Fruit fly (Drosophila melanogaster) whole organism, embryonic: Measurements from ENCODE around the gene Adsl.
A peak's percentile ranks its signal among the peaks of the same experiment; 100 is the strongest.

Experiments used
- B-H2 ChIP-seq: fragments of 200-800 bp; sonication (Bioruptor generic); optimal IDR thresholded peaks from 2 replicates; lab custom pipeline; 2018; ENCODE audit warnings: missing biosample characterization, mild to moderate bottlenecking, missing genetic modification characterization
- BtbVII ChIP-seq: fragments of 200-800 bp; sonication (Bioruptor generic); optimal IDR thresholded peaks from 3 replicates; lab custom pipeline; 2017; ENCODE audit warnings: missing biosample characterization, mild to moderate bottlenecking, missing genetic modification characterization
- CG10543 ChIP-seq: fragments of 200-800 bp; sonication (Bioruptor generic); optimal IDR thresholded peaks from 3 replicates; lab custom pipeline; 2017; ENCODE audit warnings: missing biosample characterization, mild to moderate bottlenecking, missing genetic modification characterization, moderate library complexity
- CG1233 ChIP-seq: fragments of 200-800 bp; sonication (Bioruptor generic); optimal IDR thresholded peaks from 4 replicates; lab custom pipeline; 2018; ENCODE audit warnings: missing biosample characterization, mild to moderate bottlenecking, missing genetic modification characterization
- CG12744 ChIP-seq: fragments of 200-800 bp; sonication (Bioruptor generic); optimal IDR thresholded peaks from 2 replicates; lab custom pipeline; 2016; ENCODE audit warnings: missing biosample characterization, missing genetic modification characterization
- CG13424 ChIP-seq: fragments of 200-800 bp; sonication (Bioruptor generic); optimal IDR thresholded peaks from 2 replicates; lab custom pipeline; 2019; ENCODE audit warnings: missing biosample characterization, mild to moderate bottlenecking, missing genetic modification characterization, moderate library complexity
- CG14965 ChIP-seq: fragments of 200-800 bp; sonication (Bioruptor generic); optimal IDR thresholded peaks from 2 replicates; lab custom pipeline; 2016; ENCODE audit warnings: missing biosample characterization, missing genetic modification characterization, borderline replicate concordance
- CG15073 ChIP-seq: fragments of 200-800 bp; sonication (Bioruptor generic); optimal IDR thresholded peaks from 2 replicates; lab custom pipeline; 2016; ENCODE audit warnings: missing biosample characterization, missing genetic modification characterization
- CG15479 ChIP-seq: fragments of 200-800 bp; sonication (Bioruptor generic); optimal IDR thresholded peaks from 3 replicates; lab custom pipeline; 2019; ENCODE audit warnings: missing biosample characterization, mild to moderate bottlenecking, missing genetic modification characterization, moderate library complexity
- CG15514 ChIP-seq: fragments of 200-800 bp; sonication (Bioruptor generic); optimal IDR thresholded peaks from 3 replicates; lab custom pipeline; 2017; ENCODE audit warnings: missing biosample characterization, missing genetic modification characterization, mild to moderate bottlenecking, moderate library complexity, missing genetic modification reagents
- CG2712 ChIP-seq: fragments of 200-800 bp; optimal IDR thresholded peaks from 3 replicates; lab custom pipeline; 2019; ENCODE audit warnings: missing biosample characterization, mild to moderate bottlenecking, missing genetic modification characterization, moderate library complexity
- CG3281 ChIP-seq: fragments of 200-800 bp; sonication (Bioruptor generic); optimal IDR thresholded peaks from 3 replicates; lab custom pipeline; 2017; ENCODE audit warnings: missing biosample characterization, mild to moderate bottlenecking, missing genetic modification characterization
- CG34376 ChIP-seq: fragments of 200-800 bp; sonication (Bioruptor generic); optimal IDR thresholded peaks from 2 replicates; lab custom pipeline; 2018; ENCODE audit warnings: missing biosample characterization, mild to moderate bottlenecking, missing genetic modification characterization
- CG4282 ChIP-seq: fragments of 200-800 bp; sonication (Bioruptor generic); optimal IDR thresholded peaks from 2 replicates; lab custom pipeline; 2016; ENCODE audit warnings: missing biosample characterization, missing genetic modification characterization
- CG4854 ChIP-seq: fragments of 200-800 bp; sonication (Bioruptor generic); optimal IDR thresholded peaks from 2 replicates; lab custom pipeline; 2016; ENCODE audit warnings: missing biosample characterization, missing genetic modification characterization, inconsistent platforms
- CG7963 ChIP-seq: fragments of 200-800 bp; sonication (Bioruptor generic); IDR thresholded peaks from 3 replicates; pipeline ENCODE4 v1.3.6; 2022; ENCODE audit warnings: missing biosample characterization, missing genetic modification characterization; ENCODE audit not compliant: partially characterized antibody
- CTCF ChIP-seq: fragments of 200-800 bp; sonication (Bioruptor generic); optimal IDR thresholded peaks from 2 replicates; lab custom pipeline; 2017; ENCODE audit warnings: missing biosample characterization, mild to moderate bottlenecking, missing genetic modification characterization, moderate library complexity
- Dbx ChIP-seq: fragments of 200-800 bp; sonication (Bioruptor generic); IDR thresholded peaks from 3 replicates; pipeline ENCODE4 v1.3.6; 2022; ENCODE audit warnings: missing biosample characterization, missing genetic modification characterization
- Doc2 ChIP-seq: fragments of 200-800 bp; sonication (Bioruptor generic); IDR thresholded peaks from 2 replicates; pipeline ENCODE4 v1.3.6; 2022; ENCODE audit warnings: missing biosample characterization, missing genetic modification characterization
- Dref ChIP-seq: fragments of 200-800 bp; sonication (Bioruptor generic); IDR thresholded peaks from 2 replicates; pipeline ENCODE4 v1.3.6; 2022; ENCODE audit warnings: missing biosample characterization, missing genetic modification characterization
- Elba2 ChIP-seq: fragments of 200-800 bp; sonication (Bioruptor generic); optimal IDR thresholded peaks from 3 replicates; lab custom pipeline; 2016; ENCODE audit warnings: missing biosample characterization, missing genetic modification characterization
- GATAe ChIP-seq: fragments of 200-800 bp; sonication (Bioruptor generic); conservative IDR thresholded peaks from 2 replicates; pipeline ENCODE4 v1.3.6; 2022; ENCODE audit warnings: missing biosample characterization, missing genetic modification characterization
- H15 ChIP-seq: fragments of 200-800 bp; sonication (Bioruptor generic); IDR thresholded peaks from 3 replicates; pipeline ENCODE4 v1.3.6; 2022; ENCODE audit warnings: missing biosample characterization, missing genetic modification characterization
- HmgZ ChIP-seq: fragments of 200-800 bp; sonication (Bioruptor generic); optimal IDR thresholded peaks from 2 replicates; lab custom pipeline; 2018; ENCODE audit warnings: missing biosample characterization, mild to moderate bottlenecking, missing genetic modification characterization
- Hr78 ChIP-seq, 2 experiments: fragments of 200-800 bp in 1 of 2; fragments of >200 bp in 1 of 2; sonication (Bioruptor generic) in 1 of 2; optimal IDR thresholded peaks; 2 replicates each; lab custom pipeline; 2017 to 2019; ENCODE audit warnings: missing biosample characterization in 2 of 2, missing genetic modification characterization in 2 of 2, mild to moderate bottlenecking in 1 of 2, moderate library complexity in 1 of 2
- Kr ChIP-seq: fragments of 200-800 bp; sonication (Bioruptor generic); optimal IDR thresholded peaks from 2 replicates; lab custom pipeline; 2017; ENCODE audit warnings: missing biosample characterization, mild to moderate bottlenecking, missing genetic modification characterization
- Lim3 ChIP-seq: fragments of 200-800 bp; sonication (Bioruptor generic); IDR thresholded peaks from 2 replicates; pipeline ENCODE4 v1.3.6; 2022; ENCODE audit warnings: missing biosample characterization, missing genetic modification characterization
- MBD-R2 ChIP-seq: fragments of 200-800 bp; sonication (Bioruptor generic); IDR thresholded peaks from 2 replicates; pipeline ENCODE4 v1.3.6; 2022; ENCODE audit warnings: missing biosample characterization, missing genetic modification characterization
- MESR4 ChIP-seq: fragments of 200-800 bp; sonication (Bioruptor generic); optimal IDR thresholded peaks from 2 replicates; lab custom pipeline; 2018; ENCODE audit warnings: missing biosample characterization, mild to moderate bottlenecking, missing genetic modification characterization, moderate library complexity
- Med ChIP-seq: fragments of 200-800 bp; sonication (Bioruptor generic); peaks from one replicate; lab custom pipeline; 2016; ENCODE audit warnings: missing biosample characterization, missing genetic modification characterization, mild to moderate bottlenecking, inconsistent platforms, moderate library complexity
- Mrtf ChIP-seq: fragments of 200-800 bp; sonication (Bioruptor generic); IDR thresholded peaks from 3 replicates; pipeline ENCODE4 v1.3.6; 2022; ENCODE audit warnings: missing biosample characterization, missing genetic modification characterization
- Optix ChIP-seq: fragments of 200-800 bp; sonication (Bioruptor generic); IDR thresholded peaks from 3 replicates; pipeline ENCODE4 v1.3.6; 2022; ENCODE audit warnings: missing biosample characterization, missing genetic modification characterization
- Pdp1 ChIP-seq, 2 experiments: fragments of 200-800 bp; sonication (Bioruptor generic); optimal IDR thresholded peaks; 3 replicates each; lab custom pipeline; 2016; ENCODE audit warnings: missing biosample characterization in 2 of 2, missing genetic modification characterization in 2 of 2, mild to moderate bottlenecking in 1 of 2, moderate library complexity in 1 of 2
- Sry-β ChIP-seq: fragments of 200-800 bp; sonication (Bioruptor generic); optimal IDR thresholded peaks from 2 replicates; lab custom pipeline; 2018; ENCODE audit warnings: missing biosample characterization, mild to moderate bottlenecking, missing genetic modification characterization, moderate library complexity
- corto ChIP-seq: fragments of 200-800 bp; sonication (Bioruptor generic); optimal IDR thresholded peaks from 2 replicates; lab custom pipeline; 2016; ENCODE audit warnings: missing biosample characterization, mild to moderate bottlenecking, missing genetic modification characterization, moderate library complexity
- cwo ChIP-seq: fragments of 200-800 bp; sonication (Bioruptor generic); optimal IDR thresholded peaks from 3 replicates; lab custom pipeline; 2017; ENCODE audit warnings: missing biosample characterization, missing genetic modification characterization, mild to moderate bottlenecking, moderate library complexity, missing genetic modification reagents
- ewg ChIP-seq: fragments of 200-800 bp; sonication (Bioruptor generic); optimal IDR thresholded peaks from 3 replicates; lab custom pipeline; 2017; ENCODE audit warnings: mild to moderate bottlenecking, missing biosample characterization, missing genetic modification reagents, missing genetic modification characterization
- grn ChIP-seq: fragments of 200-800 bp; sonication (Bioruptor generic); optimal IDR thresholded peaks from 3 replicates; lab custom pipeline; 2017; ENCODE audit warnings: missing biosample characterization, missing genetic modification characterization
- kah ChIP-seq: fragments of 200-800 bp; sonication (Bioruptor generic); optimal IDR thresholded peaks from 2 replicates; lab custom pipeline; 2018; ENCODE audit warnings: missing biosample characterization, mild to moderate bottlenecking, missing genetic modification characterization
- knrl ChIP-seq: fragments of 200-800 bp; sonication (Bioruptor generic); IDR thresholded peaks from 3 replicates; pipeline ENCODE4 v1.3.6; 2022; ENCODE audit warnings: missing biosample characterization, missing genetic modification characterization; ENCODE audit not compliant: partially characterized antibody
- lab ChIP-seq: fragments of 200-800 bp; sonication (Bioruptor generic); optimal IDR thresholded peaks from 3 replicates; lab custom pipeline; 2017; ENCODE audit warnings: missing biosample characterization, missing genetic modification characterization, mild to moderate bottlenecking, moderate library complexity, missing genetic modification reagents
- mirr ChIP-seq: fragments of 200-800 bp; sonication (Bioruptor generic); optimal IDR thresholded peaks from 3 replicates; lab custom pipeline; 2018; ENCODE audit warnings: missing biosample characterization, mild to moderate bottlenecking, missing genetic modification characterization
- phol ChIP-seq: fragments of 200-800 bp; sonication (Bioruptor generic); optimal IDR thresholded peaks from 3 replicates; lab custom pipeline; 2018; ENCODE audit warnings: missing biosample characterization, mild to moderate bottlenecking, missing genetic modification characterization, moderate library complexity
- pita ChIP-seq: fragments of 200-800 bp; sonication (Bioruptor generic); optimal IDR thresholded peaks from 2 replicates; lab custom pipeline; 2017; ENCODE audit warnings: missing biosample characterization, mild to moderate bottlenecking, missing genetic modification characterization
- pum ChIP-seq: fragments of 200-800 bp; sonication (Bioruptor generic); optimal IDR thresholded peaks from 2 replicates; lab custom pipeline; 2016; ENCODE audit warnings: missing biosample characterization, missing genetic modification characterization
- sd ChIP-seq: fragments of 200-800 bp; sonication (Bioruptor generic); optimal IDR thresholded peaks from 3 replicates; lab custom pipeline; 2018; ENCODE audit warnings: missing biosample characterization, mild to moderate bottlenecking, missing genetic modification characterization, moderate library complexity
- seq ChIP-seq: fragments of 200-800 bp; sonication (Bioruptor generic); IDR thresholded peaks from 2 replicates; pipeline ENCODE4 v1.3.6; 2022; ENCODE audit warnings: missing biosample characterization, missing genetic modification characterization
- ssp ChIP-seq: fragments of 200-800 bp; sonication (Bioruptor generic); IDR thresholded peaks from 2 replicates; pipeline ENCODE4 v1.3.6; 2022; ENCODE audit warnings: missing biosample characterization, missing genetic modification characterization

The Adsl gene

dm6 chr3R:17014276-17014675, 6.6 kb downstream of the Adsl start, which contains the start of gene Pxd:
TSS of gene Pxd (plus strand) at chr3R:17014576.
- TF ChIP-seq cwo (GFP tag; lab: Kevin White, UChicago) (no peak), ewg (GFP tag; lab: Kevin White, UChicago) (peak; percentile 8)

dm6 chr3R:17008675-17009022, 12.3 kb downstream of the Adsl start:
- TF ChIP-seq CG1233 (no peak), Doc2 (GFP tag; lab: Robert Waterston, UW) (no peak), knrl (GFP tag; lab: Robert Waterston, UW) (no peak), Elba2 (GFP tag; lab: Kevin White, UChicago) (peak; percentile 65), CG12744 (GFP tag; lab: Kevin White, UChicago) (no peak), Sry-β (GFP tag; lab: Kevin White, UChicago) (no peak), CG14965 (no peak), grn (peak; percentile 53), MESR4 (GFP tag; lab: Kevin White, UChicago) (no peak), corto (GFP tag; lab: Kevin White, UChicago) (no peak), CG4854 (GFP tag; lab: Kevin White, UChicago) (no peak), Kr (GFP tag; lab: Kevin White, UChicago) (no peak), mirr (GFP tag; lab: Kevin White, UChicago) (peak; percentile 93), Optix (GFP tag; lab: Robert Waterston, UW) (no peak), CG4282 (GFP tag; lab: Kevin White, UChicago) (no peak), Dref (GFP tag; lab: Robert Waterston, UW) (no peak), H15 (GFP tag; lab: Robert Waterston, UW) (no peak), GATAe (GFP tag; lab: Robert Waterston, UW) (0 out of 2 replicates have a peak, but pooled peaks have one; percentile 13), pum (no peak), phol (no peak), CG13424 (tag; lab: Kevin White, UChicago) (no peak), CG3281 (GFP tag; lab: Kevin White, UChicago) (no peak), ssp (no peak), CG15514 (GFP tag; lab: Kevin White, UChicago) (no peak), Mrtf (GFP tag; lab: Robert Waterston, UW) (no peak), kah (GFP tag; lab: Kevin White, UChicago) (no peak)

DNA sequence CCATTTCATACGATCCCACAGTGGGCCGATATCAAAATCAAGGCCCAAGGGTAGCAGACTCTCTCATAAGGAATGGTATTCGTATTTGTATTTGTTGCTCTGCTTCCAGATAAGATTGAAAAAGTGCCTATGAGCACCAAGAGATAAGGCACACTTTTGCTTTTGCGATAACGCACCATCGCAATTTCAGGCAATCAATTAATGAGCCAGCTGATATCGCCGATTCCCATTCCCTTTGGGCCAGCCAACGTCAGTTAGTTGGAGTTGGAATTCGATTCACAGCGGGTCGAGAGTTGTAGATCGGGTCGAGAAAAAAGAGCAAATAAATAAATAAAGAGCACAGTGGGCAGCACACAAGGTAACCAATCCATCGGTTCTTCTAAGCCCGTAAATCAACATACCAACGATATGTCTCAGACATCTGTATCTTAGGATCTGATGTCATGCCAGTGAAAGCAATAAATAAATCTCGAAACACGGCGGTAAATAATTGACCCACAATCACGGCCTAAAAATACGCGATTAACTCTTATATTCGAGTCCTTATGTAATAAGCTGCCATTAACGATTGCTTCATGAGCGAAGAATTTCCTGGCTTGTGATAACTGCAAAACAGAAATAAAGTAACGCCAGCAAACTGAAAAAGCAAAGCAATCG, 12.8 kb downstream of the Adsl start, which contains the start of gene CG8907:
Gene CG8907 (plus strand): TSS at position 252 of the 657 bp plus-strand sequence.
- TF ChIP-seq Lim3 (GFP tag; lab: Robert Waterston, UW) (no peak; the same call in 1 of the 2 replicates), CG34376 (GFP tag; lab: Kevin White, UChicago) (peak; percentile 49), CG10543 (GFP tag; lab: Kevin White, UChicago) (peak; percentile 39), lab (GFP tag; lab: Kevin White, UChicago) (peak; percentile 74), CG2712 (tag; lab: Kevin White, UChicago) (no peak), Med (GFP tag; lab: Kevin White, UChicago) (peak; percentile 49), pita (GFP tag; lab: Kevin White, UChicago) (no peak), Hr78 (GFP tag; optimal IDR thresholded peaks at IDR 0.05; lab: Kevin White, UChicago) (peak in 1 of 2 experiments; percentile 39), CG15479 (GFP tag; lab: Kevin White, UChicago) (peak; percentile 92), HmgZ (tag; lab: Kevin White, UChicago) (no peak), grn (peak; percentile 82), B-H2 (GFP tag; lab: Kevin White, UChicago) (peak; percentile 9), CTCF (GFP tag; lab: Kevin White, UChicago) (no peak), Pdp1 (GFP tag; optimal IDR thresholded peaks at IDR 0.05; lab: Kevin White, UChicago) (peak in 1 of 2 experiments; percentile 75), seq (no peak), CG15073 (GFP tag; lab: Kevin White, UChicago) (no peak), Dbx (GFP tag; lab: Robert Waterston, UW) (peak; percentile 27; the same call in 1 of the 3 replicates), MBD-R2 (GFP tag; lab: Robert Waterston, UW) (peak; percentile 12; the same call in 1 of the 2 replicates), mirr (GFP tag; lab: Kevin White, UChicago) (peak; percentile 65), BtbVII (GFP tag; lab: Kevin White, UChicago) (peak; percentile 20), CG7963 (GFP tag; lab: Robert Waterston, UW) (no peak), sd (peak; percentile 81)
